Fruit fly (Drosophila melanogaster) S2 (cell line): ENCODE data around the gene Kots.

ENCODE experiments used
- CG8478 ChIP-seq: fragments of >200 bp; optimal IDR thresholded peaks from 2 replicates; lab custom pipeline; 2018
- CTCF ChIP-seq, 2 experiments: fragments of >200 bp; optimal IDR thresholded peaks; 2 replicates each; lab custom pipeline; 2018

DNA sequence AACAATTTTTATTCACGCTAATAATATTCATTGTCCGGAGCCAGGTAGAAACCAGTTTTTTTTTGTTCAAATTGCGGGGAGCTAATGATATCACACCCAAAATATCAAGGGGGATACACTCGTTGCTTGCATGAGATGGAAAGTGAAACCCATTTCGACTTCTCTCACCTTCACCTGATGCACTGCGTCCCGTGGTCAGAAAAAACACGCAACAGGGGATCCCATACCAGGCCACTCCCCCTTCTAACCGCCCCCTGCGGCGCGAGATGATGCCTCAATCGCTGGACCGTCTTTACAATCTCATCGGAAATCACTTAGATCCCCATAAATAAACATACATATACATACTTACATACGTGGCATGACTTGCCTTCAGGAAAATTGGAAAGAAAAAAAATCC, 50.4 kb downstream of the Kots start:
- no peak for TF ChIP-seq CG8478 (lab: Kevin White, UChicago)
- no peak for TF ChIP-seq CTCF (optimal IDR thresholded peaks at IDR 0.05; lab: Kevin White, UChicago)
